Worm (Caenorhabditis elegans) whole organism, mixed stage, embryonic: ENCODE data around the gene ric-4.

Source experiments
- M03D4.4 ChIP-seq: sonication (generic microtip); optimal IDR thresholded peaks from 2 replicates; lab custom pipeline; 2017; ENCODE audit warnings: mild to moderate bottlenecking, missing genetic modification characterization, missing compliant biosample characterization
- bed-3 ChIP-seq: fragments of 200-800 bp; sonication (Bioruptor generic); optimal IDR thresholded peaks from 3 replicates; lab custom pipeline; 2018; ENCODE audit warnings: mild to moderate bottlenecking, missing genetic modification characterization, moderate library complexity, missing compliant biosample characterization
- blmp-1 ChIP-seq: fragments of 150-350 bp; optimal IDR thresholded peaks from 2 replicates; lab custom pipeline; 2014; ENCODE audit warnings: missing biosample characterization, missing genetic modification characterization
- ceh-39 ChIP-seq: fragments of 150-350 bp; optimal IDR thresholded peaks from 2 replicates; lab custom pipeline; 2014; ENCODE audit warnings: missing biosample characterization, missing genetic modification characterization
- ceh-43 ChIP-seq: fragments of 200-800 bp; sonication (Bioruptor generic); optimal IDR thresholded peaks from 2 replicates; lab custom pipeline; 2018; ENCODE audit warnings: mild to moderate bottlenecking, missing genetic modification characterization, moderate library complexity, missing compliant biosample characterization
- ceh-83 ChIP-seq: fragments of 200-800 bp; sonication (Bioruptor generic); optimal IDR thresholded peaks from 2 replicates; lab custom pipeline; 2018; ENCODE audit warnings: mild to moderate bottlenecking, missing genetic modification characterization, missing compliant biosample characterization
- ces-1 ChIP-seq: fragments of 150-350 bp; optimal IDR thresholded peaks from 2 replicates; lab custom pipeline; 2014; ENCODE audit warnings: missing biosample characterization, missing genetic modification reagents, missing genetic modification characterization
- cnd-1 ChIP-seq: fragments of 200-800 bp; sonication (Bioruptor generic); optimal IDR thresholded peaks from 2 replicates; lab custom pipeline; 2018; ENCODE audit warnings: mild to moderate bottlenecking, missing genetic modification characterization, missing compliant biosample characterization
- drap-1 ChIP-seq: fragments of 200-800 bp; sonication (Bioruptor generic); optimal IDR thresholded peaks from 3 replicates; lab custom pipeline; 2018; ENCODE audit warnings: mild to moderate bottlenecking, missing genetic modification characterization, missing compliant biosample characterization
- elt-1 ChIP-seq: sonication (generic microtip); optimal IDR thresholded peaks from 2 replicates; lab custom pipeline; 2017; ENCODE audit warnings: missing genetic modification characterization, mild to moderate bottlenecking, missing compliant biosample characterization, antibody characterized with exemption, moderate library complexity, borderline replicate concordance; ENCODE audit not compliant: insufficient read depth
- elt-3 ChIP-seq: fragments of 150-350 bp; optimal IDR thresholded peaks from 2 replicates; lab custom pipeline; 2014; ENCODE audit warnings: missing biosample characterization, missing genetic modification characterization
- flh-1 ChIP-seq: fragments of 200-800 bp; sonication (Bioruptor generic); optimal IDR thresholded peaks from 2 replicates; lab custom pipeline; 2018; ENCODE audit warnings: mild to moderate bottlenecking, missing genetic modification characterization, moderate library complexity, missing compliant biosample characterization
- ham-2 ChIP-seq: fragments of 200-800 bp; sonication (Bioruptor generic); optimal IDR thresholded peaks from 2 replicates; lab custom pipeline; 2018; ENCODE audit warnings: mild to moderate bottlenecking, missing genetic modification characterization, missing compliant biosample characterization
- hlh-1 ChIP-seq: fragments of 150-350 bp; optimal IDR thresholded peaks from 2 replicates; lab custom pipeline; 2014; ENCODE audit warnings: missing biosample characterization, missing genetic modification reagents, missing genetic modification characterization
- lin-13 ChIP-seq: fragments of 150-350 bp; optimal IDR thresholded peaks from 2 replicates; lab custom pipeline; 2014; ENCODE audit warnings: missing biosample characterization, missing genetic modification characterization
- lin-32 ChIP-seq: fragments of 200-800 bp; sonication (Bioruptor generic); optimal IDR thresholded peaks from 2 replicates; lab custom pipeline; 2018; ENCODE audit warnings: mild to moderate bottlenecking, missing genetic modification characterization, missing compliant biosample characterization
- lsy-2 ChIP-seq: fragments of 150-350 bp; optimal IDR thresholded peaks from 2 replicates; lab custom pipeline; 2014; ENCODE audit warnings: missing biosample characterization, missing genetic modification characterization
- mab-5 ChIP-seq: fragments of 150-350 bp; optimal IDR thresholded peaks from 2 replicates; lab custom pipeline; 2014; ENCODE audit warnings: missing biosample characterization, missing genetic modification characterization
- mep-1 ChIP-seq: fragments of 150-350 bp; optimal IDR thresholded peaks from 2 replicates; lab custom pipeline; 2017; ENCODE audit warnings: missing biosample characterization, missing genetic modification reagents, missing genetic modification characterization, inconsistent platforms
- mls-2 ChIP-seq: sonication (generic microtip); optimal IDR thresholded peaks from 2 replicates; lab custom pipeline; 2016; ENCODE audit warnings: mild to moderate bottlenecking, missing genetic modification characterization, moderate library complexity, missing compliant biosample characterization
- nhr-12 ChIP-seq: fragments of 150-350 bp; optimal IDR thresholded peaks from 2 replicates; lab custom pipeline; 2014; ENCODE audit warnings: missing biosample characterization, missing genetic modification characterization
- nhr-2 ChIP-seq: fragments of 150-350 bp; optimal IDR thresholded peaks from 2 replicates; lab custom pipeline; 2014; ENCODE audit warnings: missing biosample characterization, missing genetic modification characterization
- nhr-237 ChIP-seq: fragments of 150-350 bp; optimal IDR thresholded peaks from 2 replicates; lab custom pipeline; 2014; ENCODE audit warnings: missing biosample characterization, missing genetic modification characterization
- nhr-28 ChIP-seq: fragments of 150-350 bp; optimal IDR thresholded peaks from 2 replicates; lab custom pipeline; 2014; ENCODE audit warnings: missing biosample characterization, missing genetic modification characterization
- nhr-76 ChIP-seq: sonication (generic microtip); optimal IDR thresholded peaks from 2 replicates; lab custom pipeline; 2017; ENCODE audit warnings: missing biosample characterization, missing genetic modification characterization
- pha-4 ChIP-seq: fragments of 150-350 bp; optimal IDR thresholded peaks from 2 replicates; lab custom pipeline; 2018; ENCODE audit warnings: missing biosample characterization, missing genetic modification reagents, missing genetic modification characterization
- sem-2 ChIP-seq: fragments of 200-800 bp; sonication (Bioruptor generic); optimal IDR thresholded peaks from 2 replicates; lab custom pipeline; 2018; ENCODE audit warnings: mild to moderate bottlenecking, missing genetic modification characterization, missing compliant biosample characterization
- snpc-4 ChIP-seq: fragments of 150-350 bp; optimal IDR thresholded peaks from 2 replicates; lab custom pipeline; 2014; ENCODE audit warnings: missing biosample characterization, missing genetic modification characterization
- sptf-1 ChIP-seq: sonication (generic microtip); optimal IDR thresholded peaks from 2 replicates; lab custom pipeline; 2017; ENCODE audit warnings: mild to moderate bottlenecking, missing genetic modification characterization, moderate library complexity, missing compliant biosample characterization
- tbx-8 ChIP-seq: fragments of 200-800 bp; sonication (Bioruptor generic); optimal IDR thresholded peaks from 2 replicates; lab custom pipeline; 2018; ENCODE audit warnings: mild to moderate bottlenecking, missing genetic modification characterization, moderate library complexity, missing compliant biosample characterization
- unc-120 ChIP-seq: sonication (generic microtip); optimal IDR thresholded peaks from 2 replicates; lab custom pipeline; 2017; ENCODE audit warnings: missing genetic modification characterization, missing compliant biosample characterization; ENCODE audit not compliant: poor library complexity, severe bottlenecking
- unc-39 ChIP-seq: fragments of 150-350 bp; optimal IDR thresholded peaks from 2 replicates; lab custom pipeline; 2014; ENCODE audit warnings: missing biosample characterization, missing genetic modification characterization
- unc-62 ChIP-seq: fragments of 150-350 bp; optimal IDR thresholded peaks from 2 replicates; lab custom pipeline; 2014; ENCODE audit warnings: missing biosample characterization, missing genetic modification reagents, missing genetic modification characterization
- zip-8 ChIP-seq: fragments of 150-350 bp; optimal IDR thresholded peaks from 2 replicates; lab custom pipeline; 2014; ENCODE audit warnings: missing biosample characterization, missing genetic modification characterization
- ztf-11 ChIP-seq: fragments of 150-350 bp; optimal IDR thresholded peaks from 2 replicates; lab custom pipeline; 2014; ENCODE audit warnings: missing biosample characterization, missing genetic modification characterization

ric-4 gene

ce11 chrV:10241121-10241803, 28.9 kb downstream of the ric-4 start, which contains the start of the genes C12D8.21 and col-148:
Gene C12D8.21, minus strand, starts transcription at chrV:10241188.
Gene col-148, plus strand, starts transcription at chrV:10241753.
- no peak for TF ChIP-seq ham-2 (GFP tag; lab: Kevin White, UChicago)
- TF ChIP-seq flh-1 (GFP tag; lab: Kevin White, UChicago): no peak
- TF ChIP-seq ceh-43 (GFP tag; lab: Kevin White, UChicago): no peak
- no peak for TF ChIP-seq ztf-11 (tag; lab: Kevin White, UChicago)
- no peak for TF ChIP-seq nhr-2 (tag; lab: Kevin White, UChicago)
- TF ChIP-seq nhr-12 (tag; lab: Kevin White, UChicago): no peak
- TF ChIP-seq tbx-8 (GFP tag; lab: Kevin White, UChicago): no peak

- TF ChIP-seq cnd-1 (tag; lab: Kevin White, UChicago) (no peak), nhr-2 (tag; lab: Kevin White, UChicago) (no peak), hlh-1 (tag; lab: Kevin White, UChicago) (no peak), drap-1 (GFP tag; lab: Kevin White, UChicago) (no peak), tbx-8 (GFP tag; lab: Kevin White, UChicago) (no peak), nhr-237 (tag; lab: Kevin White, UChicago) (no peak), snpc-4 (no peak), lsy-2 (tag; lab: Kevin White, UChicago) (no peak)
Measured at ce11 chrV:10239861-10240260, 30.3 kb downstream of the ric-4 start, which contains the start of gene fipr-8. Gene fipr-8, minus strand, starts transcription at chrV:10239961.

ce11 chrV:10238665-10239064, 31.4 kb downstream of the ric-4 start, which contains the start of gene fubl-1:
Gene fubl-1, minus strand, starts transcription at chrV:10238866.
- TF ChIP-seq ces-1 (peak; percentile 7), cnd-1 (tag; lab: Kevin White, UChicago) (no peak), elt-3 (tag; lab: Kevin White, UChicago) (no peak), unc-120 (tag; lab: Kevin White, UChicago) (no peak), nhr-12 (tag; lab: Kevin White, UChicago) (no peak), drap-1 (GFP tag; lab: Kevin White, UChicago) (no peak), ztf-11 (tag; lab: Kevin White, UChicago) (no peak), flh-1 (GFP tag; lab: Kevin White, UChicago) (no peak), nhr-237 (tag; lab: Kevin White, UChicago) (no peak), pha-4 (tag; lab: Kevin White, UChicago) (peak; percentile 8), mep-1 (peak; percentile 42), ceh-43 (GFP tag; lab: Kevin White, UChicago) (no peak), ham-2 (GFP tag; lab: Kevin White, UChicago) (no peak), unc-62 (GFP tag; lab: Kevin White, UChicago) (no peak), ceh-83 (GFP tag; lab: Kevin White, UChicago) (no peak), ceh-39 (tag; lab: Kevin White, UChicago) (no peak), snpc-4 (no peak), bed-3 (no peak), blmp-1 (tag; lab: Kevin White, UChicago) (no peak), zip-8 (no peak), nhr-28 (tag; lab: Kevin White, UChicago) (no peak), mab-5 (no peak), tbx-8 (GFP tag; lab: Kevin White, UChicago) (no peak), mls-2 (no peak), nhr-76 (tag; lab: Kevin White, UChicago) (no peak), lin-32 (GFP tag; lab: Kevin White, UChicago) (no peak), hlh-1 (tag; lab: Kevin White, UChicago) (no peak), elt-1 (tag; lab: Kevin White, UChicago) (no peak), lsy-2 (tag; lab: Kevin White, UChicago) (peak; percentile 31), nhr-2 (tag; lab: Kevin White, UChicago) (no peak), unc-39 (no peak), M03D4.4 (no peak), lin-13 (peak; percentile 2), sem-2 (GFP tag; lab: Kevin White, UChicago) (no peak), sptf-1 (peak; percentile 46)
